Fruit fly (Drosophila melanogaster) whole organism, embryonic: ENCODE measurements around the gene CG15196.

ENCODE experiments used
- CG10543 ChIP-seq: fragments of 200-800 bp; sonication (Bioruptor generic); optimal IDR thresholded peaks from 3 replicates; lab custom pipeline; 2017; ENCODE audit warnings: missing biosample characterization, mild to moderate bottlenecking, missing genetic modification characterization, moderate library complexity
- CG11695 ChIP-seq: fragments of 200-800 bp; sonication (Bioruptor generic); IDR thresholded peaks from 3 replicates; pipeline ENCODE4 v1.3.6; 2022; ENCODE audit warnings: missing biosample characterization, missing genetic modification characterization
- CG9932 ChIP-seq: fragments of 200-800 bp; sonication (Bioruptor generic); IDR thresholded peaks from 2 replicates; pipeline ENCODE4 v1.3.6; 2022; ENCODE audit warnings: missing biosample characterization, missing genetic modification characterization
- CoRest ChIP-seq: fragments of 200-800 bp; sonication (Bioruptor generic); optimal IDR thresholded peaks from 3 replicates; lab custom pipeline; 2018; ENCODE audit warnings: missing biosample characterization, mild to moderate bottlenecking, missing genetic modification characterization, moderate library complexity
- Kr ChIP-seq: fragments of 200-800 bp; sonication (Bioruptor generic); optimal IDR thresholded peaks from 2 replicates; lab custom pipeline; 2017; ENCODE audit warnings: missing biosample characterization, mild to moderate bottlenecking, missing genetic modification characterization
- eyg ChIP-seq: fragments of 200-800 bp; sonication (Bioruptor generic); optimal IDR thresholded peaks from 3 replicates; lab custom pipeline; 2016; ENCODE audit warnings: missing biosample characterization, missing genetic modification characterization
- hkb ChIP-seq, 2 experiments: fragments of 200-800 bp in 1 of 2; fragments of >200 bp in 1 of 2; sonication (Bioruptor generic) in 1 of 2; IDR thresholded peaks in 1 of 2; optimal IDR thresholded peaks in 1 of 2; 2 replicates each; pipeline versions ENCODE4 v1.3.6 to Lab custom; 2017 to 2022; ENCODE audit warnings: missing biosample characterization in 1 of 2, missing genetic modification characterization in 1 of 2

dm6 chrX:11425401-11425800 lies 15.7 kb downstream of the CG15196 start:
- TF ChIP-seq CG10543 (GFP tag; lab: Kevin White, UChicago) (no peak), Kr (no peak), CoRest (no peak), CG9932 (no peak), CG11695 (GFP tag; lab: Robert Waterston, UW) (no peak), hkb (optimal IDR thresholded peaks at IDR 0.05; lab: Kevin White, UChicago) (no peak), hkb (GFP tag; IDR thresholded peaks at IDR 0.05; lab: Robert Waterston, UW) (no peak), eyg (no peak)
